Worm (Caenorhabditis elegans): ENCODE data around the gene C54F6.12.
A peak's percentile ranks its signal among the peaks of the same experiment; 100 is the strongest.
"Not testable (repeated sequence)": the region's sequence is repeated elsewhere in the genome, so short reads cannot be mapped to it uniquely, and the experiment has no call there.

Gene C54F6.12

DNA sequence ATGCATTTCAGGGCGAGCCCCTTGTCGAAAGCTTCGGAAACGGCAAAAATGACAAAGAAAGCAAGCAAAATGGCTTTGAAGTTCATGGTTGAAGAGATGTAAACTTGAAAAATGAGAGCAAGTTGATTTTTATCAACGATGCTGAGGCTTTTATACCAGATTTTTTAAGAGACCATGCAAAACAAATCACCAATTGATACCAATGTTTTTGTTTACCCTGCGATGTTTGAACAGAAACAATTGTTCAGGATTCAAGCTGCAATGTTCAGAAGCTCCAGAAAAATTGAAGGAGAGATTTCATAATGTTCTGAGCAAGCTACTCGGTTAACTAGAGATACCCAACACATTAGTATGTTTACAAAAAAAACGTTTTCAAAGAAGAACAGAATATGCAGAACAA is 15.6 kb downstream of the C54F6.12 start, which contains the start of gene C54F6.15:
Gene C54F6.15, minus strand, starts transcription at position 101 of the 400 bp plus-strand sequence.
- TF ChIP-seq F37B4.10 (GFP tag; IDR thresholded peaks at IDR 0.05) (0 out of 2 replicates have a peak, but pooled peaks have one; percentile 46), ztf-25 (GFP tag; IDR thresholded peaks at IDR 0.05) (no peak)

DNA sequence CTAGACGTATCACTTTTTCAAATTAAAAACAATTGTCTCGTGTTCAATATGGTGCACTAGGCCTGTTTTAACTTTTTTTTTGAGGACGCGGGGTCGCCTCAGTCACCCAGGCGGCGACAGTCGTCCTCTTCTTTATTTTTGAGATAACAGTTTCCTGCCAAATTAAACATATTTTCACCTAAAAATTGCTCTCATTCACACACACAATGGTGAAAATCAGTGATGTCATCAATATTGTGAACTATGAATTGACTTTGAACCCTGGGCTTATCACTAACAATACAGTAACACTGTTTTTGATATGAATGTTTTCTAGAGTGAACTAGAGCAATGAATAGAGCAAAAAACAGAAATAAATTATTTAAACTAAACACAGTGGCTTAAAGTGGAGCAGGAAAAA is 16.6 kb downstream of the C54F6.12 start:
- TF ChIP-seq nhr-80 (tag; optimal IDR thresholded peaks at IDR 0.05) = peak; percentile 73
- TF ChIP-seq ztf-3 (GFP tag; optimal IDR thresholded peaks at IDR 0.05) = no peak

DNA sequence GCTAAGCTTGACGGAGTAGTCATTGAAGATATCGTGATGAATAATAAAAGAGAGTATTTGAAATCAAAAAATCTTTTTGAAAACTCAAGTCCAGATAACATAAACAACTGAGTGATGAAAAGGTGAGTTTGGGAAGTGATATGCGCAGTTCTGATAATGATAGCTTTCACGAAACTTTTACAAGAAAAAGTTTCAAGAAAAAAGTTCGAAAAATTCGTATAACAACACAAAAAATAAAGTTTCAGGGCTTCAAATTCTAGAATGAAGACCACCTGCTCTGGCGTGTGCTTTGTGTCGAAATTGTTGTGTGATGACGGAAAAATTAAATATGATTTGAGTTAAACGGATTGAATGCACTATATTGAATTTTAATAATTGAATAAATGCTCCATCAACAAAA is 17.8 kb downstream of the C54F6.12 start, which contains the start of gene srb-19:
Gene srb-19, minus strand, starts transcription at position 101 of the 400 bp plus-strand sequence.
- TF ChIP-seq F22D6.2 (tag; optimal IDR thresholded peaks at IDR 0.05) = no peak
- TF ChIP-seq hlh-12 (tag; optimal IDR thresholded peaks at IDR 0.05) = no peak

DNA sequence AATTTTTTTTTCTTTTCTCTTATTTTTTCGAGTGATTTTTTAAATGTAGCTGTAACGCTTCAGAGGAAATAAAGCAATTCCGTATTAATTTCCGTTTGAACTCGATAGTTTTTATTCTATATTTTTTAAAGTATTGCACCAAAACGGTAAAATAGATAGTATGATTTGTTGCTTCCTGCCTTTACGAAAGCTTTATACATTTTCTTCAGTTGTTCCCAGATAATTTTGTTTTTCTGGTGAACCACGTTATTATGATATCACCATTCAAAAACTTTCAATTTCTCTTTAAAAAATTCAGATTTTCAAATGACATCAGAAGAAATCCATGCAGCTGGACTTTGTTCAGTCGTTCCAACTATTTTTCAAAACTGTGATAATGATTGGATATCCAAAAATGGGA is 23.0 kb downstream of the C54F6.12 start, which contains the start of gene srb-18:
Gene srb-18, plus strand, starts transcription at position 301 of the 400 bp plus-strand sequence.
- no peak for TF ChIP-seq lir-1 (GFP tag; conservative IDR thresholded peaks at IDR 0.05)
- TF ChIP-seq F52B5.7 (tag; optimal IDR thresholded peaks at IDR 0.05) = no peak
- TF ChIP-seq Y67H2A.10 (GFP tag; conservative IDR thresholded peaks at IDR 0.05) = no peak
- TF ChIP-seq bed-1 (GFP tag; IDR thresholded peaks at IDR 0.05) = no peak
- TF ChIP-seq egrh-3 (GFP tag; IDR thresholded peaks at IDR 0.05) = no peak
- no peak for TF ChIP-seq Y53F4B.3 (GFP tag; IDR thresholded peaks at IDR 0.05)
- TF ChIP-seq dox-1 (GFP tag; IDR thresholded peaks at IDR 0.05) = no peak
- no peak for TF ChIP-seq let-607 (tag; optimal IDR thresholded peaks at IDR 0.05)
- no peak for TF ChIP-seq mxl-1 (tag; optimal IDR thresholded peaks at IDR 0.05)
- no peak for TF ChIP-seq snpc-3.4 (tag; optimal IDR thresholded peaks at IDR 0.05)

DNA sequence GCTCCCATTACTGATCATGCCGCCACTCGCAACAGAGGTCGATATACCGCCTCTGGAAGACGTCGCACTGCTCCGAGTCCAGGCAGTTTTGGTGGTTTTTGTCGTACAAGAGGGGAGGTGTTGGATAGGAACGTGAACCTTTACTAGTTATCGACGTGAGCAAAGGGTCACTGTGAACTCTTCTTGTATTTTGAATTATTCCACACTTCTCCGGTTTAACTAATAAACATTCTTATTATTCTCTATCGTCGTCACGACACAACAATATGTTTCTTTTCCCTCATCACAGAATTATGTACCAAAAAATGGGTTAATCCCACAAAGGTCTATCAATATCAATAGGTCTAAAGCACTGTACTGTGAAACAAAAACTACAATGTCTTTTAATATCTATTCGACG is 26.5 kb downstream of the C54F6.12 start, which contains the start of gene nhr-171:
Gene nhr-171, plus strand, starts transcription at position 301 of the 400 bp plus-strand sequence.
- TF ChIP-seq F33H1.4 (GFP tag; IDR thresholded peaks at IDR 0.05); fkh-3 (tag; optimal IDR thresholded peaks at IDR 0.05); nfya-2 (GFP tag; IDR thresholded peaks at IDR 0.05): not testable (repeated sequence)

DNA sequence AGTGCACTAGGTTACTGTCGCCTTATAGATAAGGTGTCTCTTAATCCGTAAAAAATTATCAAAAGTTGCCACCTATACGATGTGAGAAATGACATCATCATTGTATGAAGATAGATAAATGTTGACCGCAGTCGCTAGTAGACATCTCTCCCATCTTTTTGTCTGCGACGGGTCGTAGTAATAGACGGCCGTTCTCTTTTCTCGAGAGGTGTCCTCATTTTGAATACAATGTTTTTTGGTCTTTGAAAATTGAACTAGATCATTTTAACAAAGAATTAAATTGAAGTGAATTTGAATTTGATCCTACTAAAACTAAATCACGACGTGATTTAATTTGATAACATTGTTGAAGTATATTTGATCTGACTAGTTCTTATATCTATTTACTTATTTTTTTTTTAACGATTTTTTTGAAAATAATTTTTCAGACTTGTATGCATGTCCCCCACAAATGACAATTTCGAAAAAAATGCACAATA is 29.3 kb downstream of the C54F6.12 start, which contains the start of the genes str-31 and nhr-172:
Gene str-31, minus strand, starts transcription at position 101 of the 479 bp plus-strand sequence.
Gene nhr-172, plus strand, starts transcription at position 429 of the 479 bp plus-strand sequence.
- TF ChIP-seq lin-40 (tag; optimal IDR thresholded peaks at IDR 0.05) (no peak), athp-1 (tag; optimal IDR thresholded peaks at IDR 0.05) (no peak), F57A8.1 (GFP tag; optimal IDR thresholded peaks at IDR 0.05) (no peak)

DNA sequence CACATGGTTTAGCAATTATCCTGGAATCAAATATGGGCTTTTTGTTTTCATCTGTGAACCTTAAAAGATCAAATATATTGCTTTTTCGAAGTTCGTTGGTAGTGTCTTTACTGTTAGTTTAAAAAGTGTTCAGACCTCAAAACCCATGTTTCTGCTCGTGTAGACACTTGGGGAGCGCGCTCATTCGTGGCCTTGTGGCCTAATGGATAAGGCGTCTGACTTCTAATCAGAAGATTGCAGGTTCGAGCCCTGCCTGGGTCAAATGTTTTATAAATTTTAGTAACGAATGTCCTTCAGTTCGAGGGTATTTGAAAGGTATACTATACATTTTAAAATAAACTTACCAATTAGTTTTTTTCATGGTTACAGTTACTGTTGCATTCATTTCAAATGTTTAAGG is 31.7 kb downstream of the C54F6.12 start:
- TF ChIP-seq lin-54 (GFP tag; optimal IDR thresholded peaks at IDR 0.05) (no peak), F49E8.2 (tag; optimal IDR thresholded peaks at IDR 0.05; ENCODE audit: insufficient read depth) (no peak), ztf-3 (GFP tag; optimal IDR thresholded peaks at IDR 0.05) (no peak), Y56A3A.18 (GFP tag; IDR thresholded peaks at IDR 0.05) (0 out of 2 replicates have a peak, but pooled peaks have one; percentile 30), let-526 (GFP tag; IDR thresholded peaks at IDR 0.05) (no peak), snpc-1.3 (tag; optimal IDR thresholded peaks at IDR 0.05; ENCODE audit: insufficient read depth) (no peak), B0261.1 (tag; optimal IDR thresholded peaks at IDR 0.05) (peak; percentile 71), rpc-1 (optimal IDR thresholded peaks at IDR 0.05) (peak; percentile 54), rpc-1 (tag; optimal IDR thresholded peaks at IDR 0.05) (peak; percentile 73), sdz-38 (tag; optimal IDR thresholded peaks at IDR 0.05) (no peak), let-607 (tag; optimal IDR thresholded peaks at IDR 0.05) (no peak), tbp1 (GFP tag; optimal IDR thresholded peaks at IDR 0.05) (peak; percentile 90), pbrm-1 (GFP tag; IDR thresholded peaks at IDR 0.05) (peak; percentile 31; the same call in 1 of the 2 replicates), him-1 (tag; optimal IDR thresholded peaks at IDR 0.05) (peak; percentile 67), lin-26 (GFP tag; IDR thresholded peaks at IDR 0.05) (peak; percentile 55; the same call in 1 of the 2 replicates), mcd-1 (GFP tag; IDR thresholded peaks at IDR 0.05) (no peak), ztf-28 (GFP tag; IDR thresholded peaks at IDR 0.05) (no peak), D2030.7 (GFP tag; IDR thresholded peaks at IDR 0.05) (0 out of 2 replicates have a peak, but pooled peaks have one; percentile 44)
